Worm (Caenorhabditis elegans) whole organism, L1 larva: Measurements from ENCODE around the gene cyp-33C6.

Source experiments
- Y116A8C.19 ChIP-seq: sonication (generic microtip); optimal IDR thresholded peaks from 2 replicates; lab custom pipeline; 2016; ENCODE audit warnings: missing compliant biosample characterization, missing genetic modification characterization, borderline replicate concordance
- blmp-1 ChIP-seq: fragments of 150-350 bp; optimal IDR thresholded peaks from 2 replicates; lab custom pipeline; 2014; ENCODE audit warnings: missing biosample characterization, missing genetic modification characterization
- ceh-8 ChIP-seq: fragments of 200-800 bp; sonication (Bioruptor generic); optimal IDR thresholded peaks from 2 replicates; lab custom pipeline; 2018; ENCODE audit warnings: mild to moderate bottlenecking, missing genetic modification characterization, moderate library complexity, missing compliant biosample characterization
- ceh-82 ChIP-seq, 3 experiments: fragments of 150-350 bp in 1 of 3; sonication (generic microtip) in 2 of 3; optimal IDR thresholded peaks; 2 replicates each; lab custom pipeline; 2014 to 2017; ENCODE audit warnings: missing biosample characterization in 3 of 3, missing genetic modification characterization in 3 of 3
- dpl-1 ChIP-seq, 3 experiments: fragments of 150-350 bp in 2 of 3; sonication (generic microtip) in 1 of 3; optimal IDR thresholded peaks; 2 replicates each; lab custom pipeline; 2014 to 2017; ENCODE audit warnings: missing biosample characterization in 3 of 3, missing genetic modification characterization in 3 of 3, missing genetic modification reagents in 3 of 3
- efl-1 ChIP-seq, 4 experiments: fragments of 150-350 bp; optimal IDR thresholded peaks in 3 of 4; peaks in 1 of 4; 1 replicate in 1 of 4; 2 replicates in 3 of 4; lab custom pipeline; 2014; ENCODE audit warnings: missing biosample characterization in 2 of 4, missing genetic modification characterization in 2 of 4, missing genetic modification reagents in 2 of 4
- efl-3 ChIP-seq: fragments of 200-800 bp; sonication (Bioruptor generic); optimal IDR thresholded peaks from 2 replicates; lab custom pipeline; 2018; ENCODE audit warnings: mild to moderate bottlenecking, missing genetic modification characterization, missing compliant biosample characterization
- egl-13 ChIP-seq: sonication (generic microtip); optimal IDR thresholded peaks from 2 replicates; lab custom pipeline; 2016; ENCODE audit warnings: missing genotype, missing genetic modification reagents, missing genetic modification characterization, missing compliant biosample characterization
- elt-2 ChIP-seq: sonication (generic microtip); optimal IDR thresholded peaks from 2 replicates; lab custom pipeline; 2016; ENCODE audit warnings: missing genetic modification characterization, mild to moderate bottlenecking, inconsistent platforms, missing compliant biosample characterization, missing genetic modification reagents
- ets-5 ChIP-seq: fragments of 200-800 bp; sonication (Bioruptor generic); IDR thresholded peaks from 2 replicates; pipeline ENCODE4 v1.3.6; 2022; ENCODE audit warnings: missing genetic modification characterization, missing compliant biosample characterization
- fkh-4 ChIP-seq: sonication (generic microtip); optimal IDR thresholded peaks from 2 replicates; lab custom pipeline; 2016; ENCODE audit warnings: missing compliant biosample characterization, missing genetic modification characterization, borderline replicate concordance
- fkh-8 ChIP-seq: sonication (generic microtip); optimal IDR thresholded peaks from 2 replicates; lab custom pipeline; 2016; ENCODE audit warnings: mild to moderate bottlenecking, missing genetic modification characterization, missing compliant biosample characterization
- fos-1 ChIP-seq: fragments of 150-350 bp; optimal IDR thresholded peaks from 2 replicates; lab custom pipeline; 2014; ENCODE audit warnings: missing biosample characterization, missing genetic modification characterization
- hlh-4 ChIP-seq: sonication (generic microtip); optimal IDR thresholded peaks from 2 replicates; lab custom pipeline; 2016; ENCODE audit warnings: mild to moderate bottlenecking, missing genetic modification characterization, missing compliant biosample characterization
- hpl-2 ChIP-seq: fragments of 150-350 bp; optimal IDR thresholded peaks from 2 replicates; lab custom pipeline; 2014; ENCODE audit warnings: missing biosample characterization, missing genetic modification reagents, missing genetic modification characterization
- jun-1 ChIP-seq: fragments of 150-350 bp; optimal IDR thresholded peaks from 2 replicates; lab custom pipeline; 2014; ENCODE audit warnings: missing biosample characterization, missing genetic modification reagents, missing genetic modification characterization
- lin-13 ChIP-seq: fragments of 150-350 bp; optimal IDR thresholded peaks from 2 replicates; lab custom pipeline; 2014; ENCODE audit warnings: missing biosample characterization, missing genetic modification reagents, missing genetic modification characterization
- lin-14 ChIP-seq: fragments of 200-800 bp; sonication (Bioruptor generic); optimal IDR thresholded peaks from 2 replicates; lab custom pipeline; 2018; ENCODE audit warnings: mild to moderate bottlenecking, missing genetic modification characterization, moderate library complexity, missing compliant biosample characterization
- lin-35 ChIP-seq, 2 experiments: fragments of 150-350 bp; optimal IDR thresholded peaks; 2 replicates each; lab custom pipeline; 2014; ENCODE audit warnings: missing biosample characterization in 2 of 2, missing genetic modification characterization in 2 of 2, missing genetic modification reagents in 2 of 2
- lsy-2 ChIP-seq, 2 experiments: fragments of 150-350 bp; optimal IDR thresholded peaks; 2 replicates each; lab custom pipeline; 2014; ENCODE audit warnings: missing biosample characterization in 2 of 2, missing genetic modification characterization in 2 of 2
- mdl-1 ChIP-seq, 2 experiments: fragments of 150-350 bp; optimal IDR thresholded peaks; 2 replicates each; lab custom pipeline; 2014 to 2017; ENCODE audit warnings: missing biosample characterization in 2 of 2, missing genetic modification characterization in 2 of 2, inconsistent platforms in 1 of 2
- mef-2 ChIP-seq: fragments of 150-350 bp; optimal IDR thresholded peaks from 2 replicates; lab custom pipeline; 2014; ENCODE audit warnings: missing biosample characterization, missing genetic modification characterization
- mep-1 ChIP-seq: fragments of 150-350 bp; optimal IDR thresholded peaks from 2 replicates; lab custom pipeline; 2014; ENCODE audit warnings: missing biosample characterization, missing genetic modification characterization
- nhr-11 ChIP-seq: fragments of 150-350 bp; optimal IDR thresholded peaks from 2 replicates; lab custom pipeline; 2014; ENCODE audit warnings: missing biosample characterization, missing genetic modification characterization
- nhr-19 ChIP-seq: fragments of 200-800 bp; sonication (Bioruptor generic); conservative IDR thresholded peaks from 2 replicates; pipeline ENCODE4 v1.3.6; 2022; ENCODE audit warnings: missing genetic modification characterization, missing compliant biosample characterization
- nhr-20 ChIP-seq: sonication (generic microtip); optimal IDR thresholded peaks from 2 replicates; lab custom pipeline; 2016; ENCODE audit warnings: mild to moderate bottlenecking, missing genetic modification characterization, missing compliant biosample characterization
- nhr-47 ChIP-seq: sonication (generic microtip); optimal IDR thresholded peaks from 2 replicates; lab custom pipeline; 2016; ENCODE audit warnings: mild to moderate bottlenecking, missing genetic modification characterization, moderate library complexity, missing compliant biosample characterization
- nhr-71 ChIP-seq: sonication (generic microtip); optimal IDR thresholded peaks from 2 replicates; lab custom pipeline; 2016; ENCODE audit warnings: mild to moderate bottlenecking, missing genetic modification characterization, moderate library complexity, missing compliant biosample characterization
- nhr-77 ChIP-seq: fragments of 150-350 bp; optimal IDR thresholded peaks from 2 replicates; lab custom pipeline; 2014; ENCODE audit warnings: missing biosample characterization, missing genetic modification characterization
- nhr-85 ChIP-seq: sonication (generic microtip); peaks from one replicate; lab custom pipeline; 2016; ENCODE audit warnings: missing genetic modification characterization, inconsistent platforms, missing compliant biosample characterization
- nhr-90 ChIP-seq: sonication (generic microtip); optimal IDR thresholded peaks from 2 replicates; lab custom pipeline; 2016; ENCODE audit warnings: mild to moderate bottlenecking, missing genetic modification characterization, missing compliant biosample characterization; ENCODE audit not compliant: poor library complexity
- pag-3 ChIP-seq: sonication (generic microtip); optimal IDR thresholded peaks from 2 replicates; lab custom pipeline; 2017; ENCODE audit warnings: missing genetic modification characterization, mild to moderate bottlenecking, missing compliant biosample characterization, antibody characterized with exemption, borderline replicate concordance; ENCODE audit not compliant: insufficient read depth
- pqm-1 ChIP-seq: sonication (generic microtip); optimal IDR thresholded peaks from 3 replicates; lab custom pipeline; 2017; ENCODE audit warnings: missing biosample characterization, missing genetic modification characterization
- skn-1 ChIP-seq: fragments of 150-350 bp; optimal IDR thresholded peaks from 2 replicates; lab custom pipeline; 2014; ENCODE audit warnings: missing biosample characterization, missing genetic modification characterization
- snu-23 ChIP-seq: sonication (generic microtip); optimal IDR thresholded peaks from 2 replicates; lab custom pipeline; 2016; ENCODE audit warnings: missing genetic modification characterization, missing compliant biosample characterization
- sup-37 ChIP-seq: fragments of 200-800 bp; sonication (Bioruptor generic); optimal IDR thresholded peaks from 2 replicates; lab custom pipeline; 2018; ENCODE audit warnings: mild to moderate bottlenecking, missing genetic modification characterization, missing compliant biosample characterization
- swsn-7 ChIP-seq: sonication (generic microtip); optimal IDR thresholded peaks from 2 replicates; lab custom pipeline; 2016; ENCODE audit warnings: missing genetic modification characterization, missing compliant biosample characterization
- tbx-2 ChIP-seq: sonication (generic microtip); optimal IDR thresholded peaks from 2 replicates; lab custom pipeline; 2016; ENCODE audit warnings: missing genetic modification characterization, missing compliant biosample characterization
- tlp-1 ChIP-seq: fragments of 150-350 bp; optimal IDR thresholded peaks from 2 replicates; lab custom pipeline; 2014; ENCODE audit warnings: missing biosample characterization, missing genetic modification characterization
- unc-30 ChIP-seq: sonication (generic microtip); optimal IDR thresholded peaks from 2 replicates; lab custom pipeline; 2017; ENCODE audit warnings: missing biosample characterization, missing genetic modification characterization
- unc-86 ChIP-seq: sonication (generic microtip); optimal IDR thresholded peaks from 2 replicates; lab custom pipeline; 2016; ENCODE audit warnings: missing genetic modification characterization, missing compliant biosample characterization
- vab-15 ChIP-seq: sonication (generic microtip); optimal IDR thresholded peaks from 2 replicates; lab custom pipeline; 2017; ENCODE audit warnings: missing genotype, mild to moderate bottlenecking, missing genetic modification characterization, missing compliant biosample characterization
- xbp-1 ChIP-seq: sonication (generic microtip); optimal IDR thresholded peaks from 2 replicates; lab custom pipeline; 2016; ENCODE audit warnings: missing genetic modification characterization, missing compliant biosample characterization
- zip-4 ChIP-seq: fragments of 200-800 bp; sonication (Bioruptor generic); optimal IDR thresholded peaks from 2 replicates; lab custom pipeline; 2018; ENCODE audit warnings: mild to moderate bottlenecking, missing genetic modification characterization, moderate library complexity, missing compliant biosample characterization
- ztf-4 ChIP-seq: fragments of 150-350 bp; optimal IDR thresholded peaks from 2 replicates; lab custom pipeline; 2014; ENCODE audit warnings: missing biosample characterization, missing genetic modification characterization

cyp-33C6 gene

ce11 chrV:2221764-2222163, 27.4 kb downstream of the cyp-33C6 start, which contains the start of gene nhr-128:
nhr-128 (plus strand) TSS chrV:2222064.
- TF ChIP-seq mep-1 (tag; lab: Kevin White, UChicago) (no peak), pqm-1 (no peak), sup-37 (GFP tag; lab: Kevin White, UChicago) (no peak), nhr-85 (no peak), lin-14 (GFP tag; lab: Kevin White, UChicago) (no peak), efl-3 (GFP tag; lab: Kevin White, UChicago) (no peak), Y116A8C.19 (tag; lab: Kevin White, UChicago) (no peak), nhr-77 (tag; lab: Kevin White, UChicago) (no peak), unc-30 (tag; lab: Kevin White, UChicago) (no peak), unc-86 (tag; lab: Kevin White, UChicago) (no peak), hlh-4 (tag; lab: Kevin White, UChicago) (no peak), lin-13 (GFP tag; lab: Kevin White, UChicago) (no peak), tbx-2 (tag; lab: Kevin White, UChicago) (no peak), xbp-1 (tag; lab: Kevin White, UChicago) (no peak), lin-35 (GFP tag; optimal IDR thresholded peaks at IDR 0.05; lab: Kevin White, UChicago) (no peak), vab-15 (tag; lab: Kevin White, UChicago) (no peak), tlp-1 (tag; lab: Kevin White, UChicago) (no peak)
- TF ChIP-seq, all 84 proteins: peak for 0

ce11 chrV:2218803-2219202, 30.4 kb downstream of the cyp-33C6 start, which contains the start of gene nhr-56:
nhr-56 (plus strand) TSS chrV:2219004.
- TF ChIP-seq nhr-20 (tag; lab: Kevin White, UChicago) (peak; percentile 80), fkh-8 (tag; lab: Kevin White, UChicago) (peak; percentile 19), jun-1 (tag; lab: Kevin White, UChicago) (peak; percentile 34), pag-3 (tag; lab: Kevin White, UChicago) (no peak), nhr-77 (tag; lab: Kevin White, UChicago) (peak; percentile 15), nhr-19 (GFP tag; lab: Robert Waterston, UW) (peak; percentile 14; the same call in 1 of the 2 replicates), ceh-82 (tag; optimal IDR thresholded peaks at IDR 0.05; lab: Kevin White, UChicago) (peak; percentile 11 to 37 (median 13)), lsy-2 (tag; optimal IDR thresholded peaks at IDR 0.05; lab: Kevin White, UChicago) (peak in 1 of 2 experiments; percentile 42), lin-35 (GFP tag; optimal IDR thresholded peaks at IDR 0.05; lab: Kevin White, UChicago) (peak in 1 of 2 experiments; percentile 63), swsn-7 (peak; percentile 32), mdl-1 (tag; optimal IDR thresholded peaks at IDR 0.05; lab: Kevin White, UChicago) (peak in 1 of 2 experiments; percentile 38), efl-3 (GFP tag; lab: Kevin White, UChicago) (no peak), nhr-47 (tag; lab: Kevin White, UChicago) (peak; percentile 23), nhr-90 (tag; lab: Kevin White, UChicago) (peak; percentile 38), nhr-11 (tag; lab: Kevin White, UChicago) (no peak), dpl-1 (GFP tag; optimal IDR thresholded peaks at IDR 0.05; lab: Kevin White, UChicago) (peak in 1 of 3 experiments; percentile 21), ztf-4 (no peak), snu-23 (GFP tag; lab: Kevin White, UChicago) (peak; percentile 56), nhr-85 (peak; percentile 72), pqm-1 (no peak), zip-4 (GFP tag; lab: Kevin White, UChicago) (peak; percentile 68), skn-1 (tag; lab: Kevin White, UChicago) (peak; percentile 66), mef-2 (tag; lab: Kevin White, UChicago) (no peak), efl-1 (optimal IDR thresholded peaks at IDR 0.05; lab: Kevin White, UChicago) (peak; percentile 23 to 28), efl-1 (GFP tag; optimal IDR thresholded peaks at IDR 0.05 in 1 of 2; lab: Kevin White, UChicago) (peak; percentile 3 to 87), nhr-71 (tag; lab: Kevin White, UChicago) (peak; percentile 62), ceh-8 (GFP tag; lab: Kevin White, UChicago) (no peak), mep-1 (tag; lab: Kevin White, UChicago) (peak; percentile 60), hpl-2 (GFP tag; lab: Kevin White, UChicago) (no peak), ets-5 (GFP tag; lab: Robert Waterston, UW) (no peak), egl-13 (no peak), blmp-1 (tag; lab: Kevin White, UChicago) (peak; percentile 39), fos-1 (tag; lab: Kevin White, UChicago) (no peak), fkh-4 (no peak), elt-2 (tag; lab: Kevin White, UChicago) (peak; percentile 27)
- TF ChIP-seq, all 84 proteins: peak for 22
